Fruit fly (Drosophila melanogaster) whole organism, embryonic: ENCODE results near the gene CG5618.
A peak's percentile ranks its signal among the peaks of the same experiment; 100 is the strongest.

ENCODE experiments used
- Atf-2 ChIP-seq: fragments of 200-800 bp; sonication (Bioruptor generic); optimal IDR thresholded peaks from 2 replicates; lab custom pipeline; 2016; ENCODE audit warnings: missing biosample characterization, missing genetic modification characterization
- CG10543 ChIP-seq: fragments of 200-800 bp; sonication (Bioruptor generic); optimal IDR thresholded peaks from 3 replicates; lab custom pipeline; 2017; ENCODE audit warnings: missing biosample characterization, mild to moderate bottlenecking, missing genetic modification characterization, moderate library complexity
- CG11696 ChIP-seq: fragments of 200-800 bp; sonication (Bioruptor generic); IDR thresholded peaks from 2 replicates; pipeline ENCODE4 v1.3.6; 2022; ENCODE audit warnings: missing biosample characterization, missing genetic modification characterization
- CG12659 ChIP-seq: fragments of 200-800 bp; sonication (Bioruptor generic); optimal IDR thresholded peaks from 3 replicates; lab custom pipeline; 2017; ENCODE audit warnings: mild to moderate bottlenecking, missing biosample characterization, missing genetic modification reagents, missing genetic modification characterization
- CG16779 ChIP-seq: fragments of 200-800 bp; sonication (Bioruptor generic); IDR thresholded peaks from 2 replicates; pipeline ENCODE4 v1.3.6; 2022; ENCODE audit warnings: missing biosample characterization, missing genetic modification characterization
- CG18599 ChIP-seq: fragments of 200-800 bp; sonication (Bioruptor generic); optimal IDR thresholded peaks from 3 replicates; lab custom pipeline; 2017; ENCODE audit warnings: missing biosample characterization, missing genetic modification characterization, mild to moderate bottlenecking, moderate library complexity, missing genetic modification reagents
- CG2120 ChIP-seq: fragments of 200-800 bp; sonication (Bioruptor generic); optimal IDR thresholded peaks from 3 replicates; lab custom pipeline; 2016; ENCODE audit warnings: missing biosample characterization, missing genetic modification characterization
- CG2202 ChIP-seq: fragments of 200-800 bp; sonication (Bioruptor generic); optimal IDR thresholded peaks from 2 replicates; lab custom pipeline; 2018; ENCODE audit warnings: missing biosample characterization, mild to moderate bottlenecking, missing genetic modification characterization
- CG31224 ChIP-seq: fragments of 200-800 bp; sonication (Bioruptor generic); IDR thresholded peaks from 2 replicates; pipeline ENCODE4 v1.3.6; 2022; ENCODE audit warnings: missing biosample characterization, missing genetic modification characterization
- CG31388 ChIP-seq: fragments of 200-800 bp; sonication (Bioruptor generic); optimal IDR thresholded peaks from 2 replicates; lab custom pipeline; 2016; ENCODE audit warnings: missing biosample characterization, missing genetic modification characterization
- CG4707 ChIP-seq: fragments of 200-800 bp; sonication (Bioruptor generic); optimal IDR thresholded peaks from 2 replicates; lab custom pipeline; 2018; ENCODE audit warnings: missing biosample characterization, mild to moderate bottlenecking, missing genetic modification characterization, moderate library complexity
- CG6654 ChIP-seq: fragments of 200-800 bp; sonication (Bioruptor generic); optimal IDR thresholded peaks from 2 replicates; lab custom pipeline; 2017; ENCODE audit warnings: missing biosample characterization, mild to moderate bottlenecking, missing genetic modification characterization
- CG6791 ChIP-seq: fragments of 200-800 bp; sonication (Bioruptor generic); IDR thresholded peaks from 3 replicates; pipeline ENCODE4 v1.3.6; 2022; ENCODE audit warnings: missing biosample characterization, missing genetic modification characterization; ENCODE audit not compliant: partially characterized antibody
- CG7271 ChIP-seq: fragments of 200-800 bp; sonication (Bioruptor generic); optimal IDR thresholded peaks from 2 replicates; lab custom pipeline; 2018; ENCODE audit warnings: missing biosample characterization, mild to moderate bottlenecking, missing genetic modification characterization, moderate library complexity
- CG7963 ChIP-seq: fragments of 200-800 bp; sonication (Bioruptor generic); IDR thresholded peaks from 3 replicates; pipeline ENCODE4 v1.3.6; 2022; ENCODE audit warnings: missing biosample characterization, missing genetic modification characterization; ENCODE audit not compliant: partially characterized antibody
- CHES-1-like ChIP-seq: fragments of 200-800 bp; sonication (Bioruptor generic); optimal IDR thresholded peaks from 2 replicates; lab custom pipeline; 2016; ENCODE audit warnings: missing biosample characterization, missing genetic modification characterization
- D ChIP-seq, 2 experiments: fragments of 200-800 bp in 1 of 2; fragments of >200 bp in 1 of 2; sonication (Bioruptor generic) in 1 of 2; optimal IDR thresholded peaks; 2 replicates in 1 of 2; 3 replicates in 1 of 2; lab custom pipeline; 2017; ENCODE audit warnings: mild to moderate bottlenecking in 1 of 2, missing biosample characterization in 1 of 2, missing genetic modification characterization in 1 of 2, missing genetic modification reagents in 1 of 2
- D19B ChIP-seq: fragments of 200-800 bp; sonication (Bioruptor generic); optimal IDR thresholded peaks from 2 replicates; lab custom pipeline; 2017; ENCODE audit warnings: missing biosample characterization, mild to moderate bottlenecking, missing genetic modification characterization
- E2f1 ChIP-seq: fragments of 200-800 bp; sonication (Bioruptor generic); IDR thresholded peaks from 2 replicates; pipeline ENCODE4 v1.3.6; 2022; ENCODE audit warnings: missing biosample characterization, missing genetic modification characterization
- H2.0 ChIP-seq: fragments of 200-800 bp; sonication (Bioruptor generic); IDR thresholded peaks from 2 replicates; pipeline ENCODE4 v1.3.6; 2022; ENCODE audit warnings: missing biosample characterization, missing genetic modification characterization
- HmgD ChIP-seq: fragments of 200-800 bp; sonication (Bioruptor generic); optimal IDR thresholded peaks from 3 replicates; lab custom pipeline; 2016; ENCODE audit warnings: missing biosample characterization, missing genetic modification characterization
- HmgZ ChIP-seq: fragments of 200-800 bp; sonication (Bioruptor generic); optimal IDR thresholded peaks from 2 replicates; lab custom pipeline; 2018; ENCODE audit warnings: missing biosample characterization, mild to moderate bottlenecking, missing genetic modification characterization
- MBD-R2 ChIP-seq: fragments of 200-800 bp; sonication (Bioruptor generic); IDR thresholded peaks from 2 replicates; pipeline ENCODE4 v1.3.6; 2022; ENCODE audit warnings: missing biosample characterization, missing genetic modification characterization
- Meics ChIP-seq: fragments of 200-800 bp; sonication (Bioruptor generic); optimal IDR thresholded peaks from 2 replicates; lab custom pipeline; 2017; ENCODE audit warnings: missing biosample characterization, mild to moderate bottlenecking, missing genetic modification characterization
- Neu2 ChIP-seq: fragments of 200-800 bp; sonication (Bioruptor generic); optimal IDR thresholded peaks from 3 replicates; lab custom pipeline; 2016; ENCODE audit warnings: missing biosample characterization, missing genetic modification characterization, borderline replicate concordance
- Nf-YA ChIP-seq: fragments of 200-800 bp; sonication (Bioruptor generic); IDR thresholded peaks from 2 replicates; pipeline ENCODE4 v1.3.6; 2022; ENCODE audit warnings: missing biosample characterization, missing genetic modification characterization
- Optix ChIP-seq: fragments of 200-800 bp; sonication (Bioruptor generic); IDR thresholded peaks from 3 replicates; pipeline ENCODE4 v1.3.6; 2022; ENCODE audit warnings: missing biosample characterization, missing genetic modification characterization
- Sry-δ ChIP-seq: fragments of 200-800 bp; sonication (Bioruptor generic); optimal IDR thresholded peaks from 2 replicates; lab custom pipeline; 2016; ENCODE audit warnings: missing biosample characterization, missing genetic modification characterization
- Usf ChIP-seq: fragments of 200-800 bp; sonication (Bioruptor generic); optimal IDR thresholded peaks from 2 replicates; lab custom pipeline; 2017; ENCODE audit warnings: missing genotype, missing biosample characterization, missing genetic modification characterization
- ase ChIP-seq: fragments of 200-800 bp; sonication (Bioruptor generic); IDR thresholded peaks from 3 replicates; pipeline ENCODE4 v1.3.6; 2022; ENCODE audit warnings: missing biosample characterization, missing genetic modification characterization
- croc ChIP-seq: fragments of 200-800 bp; sonication (Bioruptor generic); conservative IDR thresholded peaks from 3 replicates; pipeline ENCODE4 v1.3.6; 2022; ENCODE audit warnings: missing biosample characterization, missing genetic modification characterization
- dimm ChIP-seq: fragments of 200-800 bp; sonication (Bioruptor generic); IDR thresholded peaks from 2 replicates; pipeline ENCODE4 v1.3.6; 2022; ENCODE audit warnings: missing biosample characterization, missing genetic modification characterization
- dmrt99B ChIP-seq: fragments of 200-800 bp; sonication (Bioruptor generic); optimal IDR thresholded peaks from 2 replicates; lab custom pipeline; 2018; ENCODE audit warnings: missing biosample characterization, mild to moderate bottlenecking, missing genetic modification characterization, moderate library complexity
- emc ChIP-seq: fragments of 200-800 bp; sonication (Bioruptor generic); optimal IDR thresholded peaks from 2 replicates; lab custom pipeline; 2016; ENCODE audit warnings: missing biosample characterization, missing genetic modification characterization
- fd3F ChIP-seq: fragments of 200-800 bp; sonication (Bioruptor generic); optimal IDR thresholded peaks from 2 replicates; lab custom pipeline; 2018; ENCODE audit warnings: missing biosample characterization, mild to moderate bottlenecking, missing genetic modification characterization, moderate library complexity
- gt ChIP-seq: fragments of 200-800 bp; sonication (Bioruptor generic); IDR thresholded peaks from 2 replicates; pipeline ENCODE4 v1.3.6; 2022; ENCODE audit warnings: missing biosample characterization, missing genetic modification characterization
- knrl ChIP-seq: fragments of 200-800 bp; sonication (Bioruptor generic); IDR thresholded peaks from 3 replicates; pipeline ENCODE4 v1.3.6; 2022; ENCODE audit warnings: missing biosample characterization, missing genetic modification characterization; ENCODE audit not compliant: partially characterized antibody
- lov ChIP-seq, 2 experiments: fragments of 200-800 bp in 1 of 2; fragments of >200 bp in 1 of 2; sonication (Bioruptor generic) in 1 of 2; IDR thresholded peaks in 1 of 2; optimal IDR thresholded peaks in 1 of 2; 2 replicates in 1 of 2; 3 replicates in 1 of 2; pipeline versions ENCODE4 v1.3.6 to Lab custom; 2017 to 2022; ENCODE audit warnings: missing biosample characterization in 1 of 2, missing genetic modification characterization in 1 of 2
- luna ChIP-seq: fragments of 200-800 bp; sonication (Bioruptor generic); optimal IDR thresholded peaks from 2 replicates; lab custom pipeline; 2016; ENCODE audit warnings: missing biosample characterization, missing genetic modification characterization
- otp ChIP-seq: fragments of 200-800 bp; sonication (Bioruptor generic); IDR thresholded peaks from 3 replicates; pipeline ENCODE4, ENCODE4 v1.3.6; 2022; ENCODE audit warnings: missing biosample characterization, missing genetic modification characterization
- peb ChIP-seq: fragments of 200-800 bp; sonication (Bioruptor generic); IDR thresholded peaks from 2 replicates; pipeline ENCODE4 v1.3.6; 2022; ENCODE audit warnings: missing biosample characterization, missing genetic modification characterization
- row ChIP-seq: fragments of 200-800 bp; sonication (Bioruptor generic); IDR thresholded peaks from 3 replicates; pipeline ENCODE4 v1.3.6; 2022; ENCODE audit warnings: missing biosample characterization, missing genetic modification characterization
- schlank ChIP-seq: fragments of 200-800 bp; sonication (Bioruptor generic); optimal IDR thresholded peaks from 2 replicates; lab custom pipeline; 2018; ENCODE audit warnings: missing biosample characterization, mild to moderate bottlenecking, missing genetic modification characterization
- slou ChIP-seq: fragments of 200-800 bp; sonication (Bioruptor generic); optimal IDR thresholded peaks from 3 replicates; lab custom pipeline; 2016; ENCODE audit warnings: missing biosample characterization, missing genetic modification characterization
- tio ChIP-seq: fragments of 200-800 bp; sonication (Bioruptor generic); optimal IDR thresholded peaks from 2 replicates; lab custom pipeline; 2017; ENCODE audit warnings: missing biosample characterization, missing genetic modification characterization, inconsistent platforms
- toy ChIP-seq: fragments of 200-800 bp; sonication (Bioruptor generic); IDR thresholded peaks from 2 replicates; pipeline ENCODE4 v1.3.6; 2022; ENCODE audit warnings: missing biosample characterization, missing genetic modification characterization
- unc-4 ChIP-seq: fragments of 200-800 bp; sonication (Bioruptor generic); IDR thresholded peaks from 2 replicates; pipeline ENCODE4 v1.3.6; 2022; ENCODE audit warnings: missing biosample characterization, missing genetic modification characterization; ENCODE audit not compliant: partially characterized antibody
- unpg ChIP-seq: fragments of 200-800 bp; sonication (Bioruptor generic); optimal IDR thresholded peaks from 3 replicates; lab custom pipeline; 2018; ENCODE audit warnings: missing biosample characterization, mild to moderate bottlenecking, missing genetic modification characterization, moderate library complexity

Gene CG5618

DNA sequence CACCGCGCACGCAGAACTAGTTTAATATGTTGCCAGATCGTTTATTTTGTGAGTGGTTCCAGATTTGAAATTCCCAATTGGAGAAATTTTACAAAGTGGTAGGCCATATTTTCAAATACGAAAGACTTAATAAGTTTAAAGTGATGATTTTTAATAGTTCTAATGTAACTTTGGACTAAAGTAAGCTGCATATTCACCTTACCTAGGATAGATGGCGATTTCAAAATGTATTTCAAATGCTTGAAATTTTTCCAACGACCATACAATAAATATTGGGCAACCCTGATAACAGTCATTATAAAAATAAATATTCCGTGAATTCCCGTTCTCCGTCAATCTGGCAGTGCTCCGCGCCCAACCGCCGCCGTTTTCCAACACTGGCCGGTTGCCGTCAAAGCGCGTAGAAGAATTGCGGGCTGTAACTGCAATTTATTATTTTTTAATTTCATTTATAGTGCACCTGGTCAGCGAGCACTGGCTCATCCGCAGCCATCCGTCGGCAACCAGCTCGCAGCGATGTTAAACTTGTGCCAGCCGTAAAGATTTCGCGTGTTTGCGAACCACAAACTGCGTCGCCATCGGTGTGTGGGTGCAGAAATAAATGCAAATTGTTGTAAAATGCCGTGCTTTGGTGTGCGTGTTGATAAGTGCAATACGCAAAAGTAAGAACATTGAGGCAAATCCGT is 22.8 kb downstream of the CG5618 start, which contains the start of the genes Ide and RhoBTB (continued):
- TF ChIP-seq CG11696 (GFP tag; lab: Robert Waterston, UW), result no peak
- TF ChIP-seq Sry-δ (GFP tag; lab: Kevin White, UChicago), result peak; percentile 66
- no peak for TF ChIP-seq otp
- peak; percentile 85 for TF ChIP-seq Atf-2 (GFP tag; lab: Kevin White, UChicago)
- TF ChIP-seq luna, result peak; percentile 80
- TF ChIP-seq fd3F (GFP tag; lab: Kevin White, UChicago), result peak; percentile 78
- peak; percentile 85 for TF ChIP-seq CG10543 (GFP tag; lab: Kevin White, UChicago)
- TF ChIP-seq HmgD (GFP tag; lab: Kevin White, UChicago), result peak; percentile 72
- TF ChIP-seq HmgZ (tag; lab: Kevin White, UChicago), result peak; percentile 72
- peak; percentile 53 for TF ChIP-seq D (optimal IDR thresholded peaks at IDR 0.05; lab: Kevin White, UChicago)
- peak; percentile 50 for TF ChIP-seq D (GFP tag; optimal IDR thresholded peaks at IDR 0.05; lab: Kevin White, UChicago)
- no peak for TF ChIP-seq CG4707 (GFP tag; lab: Kevin White, UChicago)
- no peak for TF ChIP-seq CG7271 (tag; lab: Kevin White, UChicago)
- TF ChIP-seq lov (optimal IDR thresholded peaks at IDR 0.05; lab: Kevin White, UChicago), result no peak
- TF ChIP-seq lov (GFP tag; IDR thresholded peaks at IDR 0.05; lab: Robert Waterston, UW), result peak; percentile 60; the same call in 1 of the 3 replicates
- TF ChIP-seq CHES-1-like (GFP tag; lab: Kevin White, UChicago), result peak; percentile 88
- TF ChIP-seq CG31224 (GFP tag; lab: Robert Waterston, UW), result peak; percentile 64
- peak; percentile 96 for TF ChIP-seq CG2120 (GFP tag; lab: Kevin White, UChicago)
- TF ChIP-seq MBD-R2 (GFP tag; lab: Robert Waterston, UW), result peak; percentile 51
- no peak for TF ChIP-seq CG6791 (GFP tag; lab: Robert Waterston, UW)
- TF ChIP-seq ase (GFP tag; lab: Robert Waterston, UW), result peak; percentile 44; the same call in 2 of the 3 replicates
- no peak for TF ChIP-seq unpg
- TF ChIP-seq Nf-YA (GFP tag; lab: Robert Waterston, UW), result no peak
- TF ChIP-seq D19B (GFP tag; lab: Kevin White, UChicago), result peak; percentile 55
- TF ChIP-seq row, result peak; percentile 90
- peak; percentile 49 for TF ChIP-seq emc (GFP tag; lab: Kevin White, UChicago)
- TF ChIP-seq Usf (GFP tag; lab: Kevin White, UChicago), result peak; percentile 76
- TF ChIP-seq CG12659 (GFP tag; lab: Kevin White, UChicago), result peak; percentile 91
- peak; percentile 71 for TF ChIP-seq Meics
- TF ChIP-seq toy (GFP tag; lab: Robert Waterston, UW), result 0 out of 2 replicates have a peak, but pooled peaks have one; percentile 21
- TF ChIP-seq Neu2, result no peak
- TF ChIP-seq CG2202 (tag; lab: Kevin White, UChicago), result no peak
- no peak for TF ChIP-seq Optix (GFP tag; lab: Robert Waterston, UW)
- no peak for TF ChIP-seq CG7963 (GFP tag; lab: Robert Waterston, UW)
- TF ChIP-seq croc (GFP tag; lab: Robert Waterston, UW), result peak; percentile 48
- peak; percentile 42 for TF ChIP-seq CG6654 (GFP tag; lab: Kevin White, UChicago)
- TF ChIP-seq schlank (tag; lab: Kevin White, UChicago), result peak; percentile 76
- peak; percentile 21; the same call in 1 of the 2 replicates for TF ChIP-seq gt
- peak; percentile 63 for TF ChIP-seq knrl
- TF ChIP-seq H2.0 (GFP tag; lab: Robert Waterston, UW), result 0 out of 2 replicates have a peak, but pooled peaks have one; percentile 41
- TF ChIP-seq dimm (GFP tag; lab: Robert Waterston, UW), result peak; percentile 47; the same call in 1 of the 2 replicates
- no peak for TF ChIP-seq tio (GFP tag; lab: Kevin White, UChicago)
- TF ChIP-seq CG16779 (GFP tag; lab: Robert Waterston, UW), result no peak
- TF ChIP-seq unc-4 (GFP tag; lab: Robert Waterston, UW), result no peak
- TF ChIP-seq CG18599 (GFP tag; lab: Kevin White, UChicago), result peak; percentile 80
- TF ChIP-seq dmrt99B (tag; lab: Kevin White, UChicago), result no peak
- TF ChIP-seq CG31388, result peak; percentile 51
- TF ChIP-seq E2f1 (GFP tag; lab: Robert Waterston, UW), result peak; percentile 46; the same call in 1 of the 2 replicates
- peak; percentile 70 for TF ChIP-seq slou (GFP tag; lab: Kevin White, UChicago)
- no peak for TF ChIP-seq peb (GFP tag; lab: Robert Waterston, UW)
